Fruit fly (Drosophila melanogaster): ENCODE results near the gene CG15747.
A peak's percentile ranks its signal among the peaks of the same experiment; 100 is the strongest.

CG15747 gene

DNA sequence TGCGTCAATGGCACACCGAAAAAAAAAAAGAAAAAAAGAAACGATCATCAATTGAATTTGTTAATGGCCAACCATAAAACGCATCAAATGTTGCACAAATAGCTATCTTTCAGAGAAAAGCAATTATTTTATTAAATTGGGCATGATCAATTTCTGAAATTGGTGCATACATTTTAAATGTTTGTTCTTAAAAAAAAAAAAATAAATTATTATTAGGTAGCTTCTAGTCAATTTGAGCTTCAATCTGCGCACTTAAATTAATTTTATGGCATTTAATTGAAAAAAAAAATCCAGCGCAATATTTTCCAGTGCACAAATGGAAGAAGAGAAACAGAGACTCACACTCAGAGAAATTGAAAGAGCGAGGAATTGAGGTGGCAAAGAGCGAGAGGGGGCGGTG is 15.0 kb upstream of the CG15747 start (continued):
- peak; percentile 27 for TF ChIP-seq ewg (GFP tag; optimal IDR thresholded peaks at IDR 0.05)
- TF ChIP-seq CG15514 (GFP tag; optimal IDR thresholded peaks at IDR 0.05), result peak; percentile 2
- TF ChIP-seq Adf1 (GFP tag; IDR thresholded peaks at IDR 0.05), result no peak
- peak; percentile 81 for TF ChIP-seq tio (GFP tag; optimal IDR thresholded peaks at IDR 0.05)
- peak; percentile 48 for TF ChIP-seq CG1602 (GFP tag; optimal IDR thresholded peaks at IDR 0.05)
- TF ChIP-seq CG11093 (GFP tag; IDR thresholded peaks at IDR 0.05), result peak; percentile 60; the same call in 2 of the 3 replicates
- TF ChIP-seq CG13123 (GFP tag; optimal IDR thresholded peaks at IDR 0.05), result peak; percentile 36
- TF ChIP-seq Usf (GFP tag; optimal IDR thresholded peaks at IDR 0.05), result no peak
- TF ChIP-seq CG17829 (tag; optimal IDR thresholded peaks at IDR 0.05), result peak; percentile 37
- TF ChIP-seq chm (GFP tag; IDR thresholded peaks at IDR 0.05), result peak; percentile 47; the same call in 1 of the 2 replicates
- TF ChIP-seq twi (tag; optimal IDR thresholded peaks at IDR 0.05), result no peak
- TF ChIP-seq gsb (GFP tag; IDR thresholded peaks at IDR 0.05), result no peak
- TF ChIP-seq CG18262 (tag; optimal IDR thresholded peaks at IDR 0.05), result peak; percentile 68
- TF ChIP-seq CG4617 (GFP tag; optimal IDR thresholded peaks at IDR 0.05; ENCODE audit: borderline replicate concordance), result peak; percentile 27
- TF ChIP-seq CG11723 (GFP tag; optimal IDR thresholded peaks at IDR 0.05), result peak; percentile 40
- no peak for TF ChIP-seq BEAF-32 (GFP tag; optimal IDR thresholded peaks at IDR 0.05)
- TF ChIP-seq eve (GFP tag; optimal IDR thresholded peaks at IDR 0.05), result peak in 1 of 2 experiments; percentile 91
- peak; percentile 24 for TF ChIP-seq btn (GFP tag; optimal IDR thresholded peaks at IDR 0.05)
- 0 out of 2 replicates have a peak, but pooled peaks have one; percentile 21 for TF ChIP-seq CG31224 (GFP tag; IDR thresholded peaks at IDR 0.05)
- no peak for TF ChIP-seq dati (GFP tag; IDR thresholded peaks at IDR 0.05)
- TF ChIP-seq Ravus (GFP tag; IDR thresholded peaks at IDR 0.05), result no peak
- TF ChIP-seq sob (GFP tag; IDR thresholded peaks at IDR 0.05), result peak; percentile 35; the same call in 1 of the 2 replicates
- TF ChIP-seq dm (GFP tag; optimal IDR thresholded peaks at IDR 0.05), result no peak
- TF ChIP-seq sim (GFP tag; IDR thresholded peaks at IDR 0.05), result no peak
- TF ChIP-seq CG12391 (tag; optimal IDR thresholded peaks at IDR 0.05), result peak; percentile 57
- TF ChIP-seq Rfx (GFP tag; IDR thresholded peaks at IDR 0.05), result peak; percentile 62
- TF ChIP-seq Nf-YC (tag; optimal IDR thresholded peaks at IDR 0.05), result peak; percentile 15
- TF ChIP-seq Lim3 (GFP tag; IDR thresholded peaks at IDR 0.05), result no peak
- TF ChIP-seq Atf-2 (GFP tag; optimal IDR thresholded peaks at IDR 0.05), result peak; percentile 59
- peak; percentile 42 for TF ChIP-seq salm (tag; optimal IDR thresholded peaks at IDR 0.05)
- peak; percentile 93 for TF ChIP-seq Ets65A (GFP tag)
- TF ChIP-seq Asciz (GFP tag; optimal IDR thresholded peaks at IDR 0.05), result peak; percentile 52
- peak; percentile 69 for TF ChIP-seq Chrac-16 (GFP tag; optimal IDR thresholded peaks at IDR 0.05)
- TF ChIP-seq zen2 (GFP tag; IDR thresholded peaks at IDR 0.05; ENCODE audit: partially characterized antibody), result no peak
- peak; percentile 53 for TF ChIP-seq CG12104 (GFP tag; optimal IDR thresholded peaks at IDR 0.05)
- TF ChIP-seq Elba2 (GFP tag; optimal IDR thresholded peaks at IDR 0.05), result no peak
- no peak for TF ChIP-seq CG13287 (GFP tag; IDR thresholded peaks at IDR 0.05; ENCODE audit: partially characterized antibody)
- no peak for TF ChIP-seq CG15073 (GFP tag; optimal IDR thresholded peaks at IDR 0.05)
- peak; percentile 65; the same call in 1 of the 3 replicates for TF ChIP-seq CG34422 (GFP tag; IDR thresholded peaks at IDR 0.05)
- TF ChIP-seq Gug (GFP tag; IDR thresholded peaks at IDR 0.05), result 0 out of 4 replicates have a peak, but pooled peaks have one; percentile 26
- peak; percentile 37 for TF ChIP-seq CG10979 (tag; optimal IDR thresholded peaks at IDR 0.05)
- TF ChIP-seq mld (GFP tag; IDR thresholded peaks at IDR 0.05; ENCODE audit: partially characterized antibody), result no peak
- peak; percentile 68 for TF ChIP-seq lmd (GFP tag; IDR thresholded peaks at IDR 0.05)
- peak; percentile 38 for TF ChIP-seq CG12236 (GFP tag; optimal IDR thresholded peaks at IDR 0.05)
- peak; percentile 65 for TF ChIP-seq CG8924 (tag; optimal IDR thresholded peaks at IDR 0.05)
- no peak for TF ChIP-seq z (GFP tag; IDR thresholded peaks at IDR 0.05)
- TF ChIP-seq CG10321 (GFP tag; IDR thresholded peaks at IDR 0.05), result no peak
- TF ChIP-seq cwo (GFP tag; optimal IDR thresholded peaks at IDR 0.05), result no peak
- TF ChIP-seq dpn (GFP tag; optimal IDR thresholded peaks at IDR 0.05), result peak; percentile 75 to 82
- peak; percentile 42 for TF ChIP-seq CG10267 (tag; optimal IDR thresholded peaks at IDR 0.05)
- peak; percentile 65 for TF ChIP-seq chn (GFP tag; optimal IDR thresholded peaks at IDR 0.05)
